Fruit fly (Drosophila melanogaster) Kc167 (cell line): Measurements from ENCODE around the gene Cyp4e3.

Experiments
- Sin3A ChIP-seq: fragments of >200 bp; optimal IDR thresholded peaks from 2 replicates; lab custom pipeline; 2018; ENCODE audit warnings: missing external identifiers
- insv ChIP-seq: fragments of >200 bp; optimal IDR thresholded peaks from 3 replicates; lab custom pipeline; 2018; ENCODE audit warnings: missing external identifiers
- psq ChIP-seq: fragments of >200 bp; optimal IDR thresholded peaks from 2 replicates; lab custom pipeline; 2017; ENCODE audit warnings: missing external identifiers

DNA sequence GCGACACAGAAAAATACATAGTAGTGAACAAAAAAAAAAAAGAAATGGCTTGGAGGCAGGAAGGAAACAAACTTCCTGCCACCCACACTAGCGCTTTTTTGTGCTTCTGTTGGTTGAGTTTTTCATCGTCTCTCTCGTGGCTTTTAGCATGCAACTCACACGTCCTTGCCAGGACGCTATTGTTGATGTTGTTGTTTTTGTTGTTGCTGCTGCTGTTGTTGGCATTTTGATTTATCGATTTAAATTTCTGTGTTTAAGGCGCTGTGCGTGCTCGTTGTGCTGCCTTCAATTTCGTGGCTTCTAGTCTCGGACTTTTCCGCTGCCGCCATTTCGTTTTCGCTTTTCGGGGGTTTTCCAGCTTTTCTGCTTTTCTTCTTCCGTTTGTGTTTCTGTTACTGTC, 10.2 kb downstream of the Cyp4e3 start:
- TF ChIP-seq Sin3A (no peak), psq (lab: Kevin White, UChicago) (no peak), insv (lab: Kevin White, UChicago) (no peak)
